Worm (Caenorhabditis elegans) whole organism, L4 larva: ENCODE data around the gene W09D6.1.

Experiments used
- T20F7.1 ChIP-seq: fragments of 200-800 bp; sonication (Bioruptor generic); optimal IDR thresholded peaks from 2 replicates; lab custom pipeline; 2018; ENCODE audit warnings: mild to moderate bottlenecking, missing genetic modification characterization, missing compliant biosample characterization
- T26A8.4 ChIP-seq: fragments of 200-800 bp; sonication (Bioruptor generic); IDR thresholded peaks from 2 replicates; pipeline ENCODE4 v1.3.6; 2022; ENCODE audit warnings: missing genetic modification characterization, missing compliant biosample characterization
- Y105C5A.15 ChIP-seq: fragments of 200-800 bp; sonication (Bioruptor generic); IDR thresholded peaks from 2 replicates; pipeline ENCODE4 v1.3.6; 2022; ENCODE audit warnings: missing genetic modification characterization, missing compliant biosample characterization
- Y48G9A.11 ChIP-seq: fragments of 200-800 bp; sonication (Bioruptor generic); IDR thresholded peaks from 2 replicates; pipeline ENCODE4 v1.3.6; 2022; ENCODE audit warnings: missing genetic modification reagents, missing genetic modification characterization, missing compliant biosample characterization
- Y5F2A.4 ChIP-seq: fragments of 200-800 bp; sonication (Bioruptor generic); optimal IDR thresholded peaks from 2 replicates; lab custom pipeline; 2018; ENCODE audit warnings: mild to moderate bottlenecking, missing genetic modification characterization, missing compliant biosample characterization
- ZK337.2 ChIP-seq: fragments of 200-800 bp; sonication (Bioruptor generic); IDR thresholded peaks from 2 replicates; pipeline ENCODE4 v1.3.6; 2022; ENCODE audit warnings: missing genetic modification reagents, missing genetic modification characterization, missing compliant biosample characterization
- aly-2 ChIP-seq: sonication (generic microtip); optimal IDR thresholded peaks from 2 replicates; lab custom pipeline; 2018; ENCODE audit warnings: missing biosample characterization, missing genetic modification characterization
- ama-1 ChIP-seq: fragments of 150-350 bp; optimal IDR thresholded peaks from 2 replicates; lab custom pipeline; 2014; ENCODE audit warnings: inconsistent platforms, mixed read lengths
- attf-4 ChIP-seq: sonication (generic microtip); optimal IDR thresholded peaks from 3 replicates; lab custom pipeline; 2017; ENCODE audit warnings: missing biosample characterization, missing genetic modification characterization
- ceh-20 ChIP-seq: fragments of 200-800 bp; sonication (Bioruptor generic); IDR thresholded peaks from 2 replicates; pipeline ENCODE4 v1.3.6; 2022; ENCODE audit warnings: missing genetic modification reagents, missing genetic modification characterization, missing compliant biosample characterization
- ceh-28 ChIP-seq: fragments of 150-350 bp; optimal IDR thresholded peaks from 2 replicates; lab custom pipeline; 2014; ENCODE audit warnings: missing biosample characterization, missing genetic modification reagents, missing genetic modification characterization
- ceh-32 ChIP-seq: sonication (generic microtip); optimal IDR thresholded peaks from 2 replicates; lab custom pipeline; 2016; ENCODE audit warnings: mild to moderate bottlenecking, missing genetic modification characterization, missing compliant biosample characterization; ENCODE audit not compliant: poor library complexity
- ceh-44 ChIP-seq: fragments of 200-800 bp; sonication (Bioruptor generic); IDR thresholded peaks from 2 replicates; pipeline ENCODE4 v1.3.6; 2022; ENCODE audit warnings: missing genetic modification reagents, missing genetic modification characterization, missing compliant biosample characterization
- daf-12 ChIP-seq: fragments of 150-350 bp; optimal IDR thresholded peaks from 2 replicates; lab custom pipeline; 2014; ENCODE audit warnings: missing biosample characterization, missing genetic modification reagents, missing genetic modification characterization
- daf-19 ChIP-seq: fragments of 200-800 bp; sonication (Bioruptor generic); conservative IDR thresholded peaks from 2 replicates; pipeline ENCODE4 v1.3.6; 2022; ENCODE audit warnings: missing genetic modification characterization, missing compliant biosample characterization
- dmd-9 ChIP-seq: fragments of 200-800 bp; sonication (Bioruptor generic); IDR thresholded peaks from 2 replicates; pipeline ENCODE4 v1.3.6; 2022; ENCODE audit warnings: missing genetic modification reagents, missing genetic modification characterization, missing compliant biosample characterization
- duxl-1 ChIP-seq: sonication (generic microtip); optimal IDR thresholded peaks from 2 replicates; lab custom pipeline; 2016; ENCODE audit warnings: mild to moderate bottlenecking, missing genetic modification characterization, moderate library complexity, missing compliant biosample characterization; ENCODE audit not compliant: poor library complexity
- egl-43 ChIP-seq: fragments of 200-800 bp; sonication (Bioruptor generic); IDR thresholded peaks from 2 replicates; pipeline ENCODE4 v1.3.6; 2022; ENCODE audit warnings: missing genetic modification reagents, missing genetic modification characterization, missing compliant biosample characterization
- gei-8 ChIP-seq: fragments of 200-800 bp; sonication (Bioruptor generic); optimal IDR thresholded peaks from 2 replicates; lab custom pipeline; 2018; ENCODE audit warnings: mild to moderate bottlenecking, missing genetic modification characterization, missing compliant biosample characterization
- hmg-1.1 ChIP-seq: fragments of 200-800 bp; sonication (Bioruptor generic); IDR thresholded peaks from 2 replicates; pipeline ENCODE4 v1.3.6; 2022; ENCODE audit warnings: missing genetic modification reagents, missing genetic modification characterization, missing compliant biosample characterization
- jun-1 ChIP-seq: fragments of 150-350 bp; optimal IDR thresholded peaks from 2 replicates; lab custom pipeline; 2014; ENCODE audit warnings: missing biosample characterization, missing genetic modification reagents, missing genetic modification characterization
- lim-7 ChIP-seq: fragments of 200-800 bp; sonication (Bioruptor generic); IDR thresholded peaks from 2 replicates; pipeline ENCODE4 v1.3.6; 2022; ENCODE audit warnings: missing genetic modification characterization, missing compliant biosample characterization
- lin-13 ChIP-seq: fragments of 150-350 bp; optimal IDR thresholded peaks from 2 replicates; lab custom pipeline; 2014; ENCODE audit warnings: missing biosample characterization, missing genetic modification reagents, missing genetic modification characterization
- lin-15B ChIP-seq: fragments of 150-350 bp; sonication (generic microtip); optimal IDR thresholded peaks from 3 replicates; lab custom pipeline; 2014; ENCODE audit warnings: missing biosample characterization, missing genetic modification characterization
- lin-38 ChIP-seq: fragments of 200-800 bp; sonication (Bioruptor generic); IDR thresholded peaks from 2 replicates; pipeline ENCODE4 v1.3.6; 2022; ENCODE audit warnings: missing genetic modification reagents, missing genetic modification characterization, missing compliant biosample characterization
- lin-39 ChIP-seq: fragments of 150-350 bp; optimal IDR thresholded peaks from 2 replicates; lab custom pipeline; 2014; ENCODE audit warnings: missing biosample characterization, missing genetic modification reagents, missing genetic modification characterization
- lsy-2 ChIP-seq, 2 experiments: fragments of 150-350 bp in 1 of 2; sonication (generic microtip) in 1 of 2; optimal IDR thresholded peaks; 2 replicates each; lab custom pipeline; 2014 to 2017; ENCODE audit warnings: missing biosample characterization in 2 of 2, missing genetic modification characterization in 2 of 2
- madf-9 ChIP-seq: fragments of 200-800 bp; sonication (Bioruptor generic); conservative IDR thresholded peaks from 2 replicates; pipeline ENCODE4 v1.3.6; 2022; ENCODE audit warnings: missing genetic modification reagents, missing genetic modification characterization, missing compliant biosample characterization
- mdt-29 ChIP-seq: fragments of 200-800 bp; sonication (Bioruptor generic); IDR thresholded peaks from 2 replicates; pipeline ENCODE4 v1.3.6; 2022; ENCODE audit warnings: missing genetic modification reagents, missing genetic modification characterization, missing compliant biosample characterization
- mes-2 ChIP-seq: sonication (generic microtip); optimal IDR thresholded peaks from 2 replicates; lab custom pipeline; 2016; ENCODE audit warnings: missing genotype, mild to moderate bottlenecking, missing genetic modification characterization, missing compliant biosample characterization; ENCODE audit not compliant: poor library complexity, severe bottlenecking
- nhr-10 ChIP-seq: fragments of 150-350 bp; optimal IDR thresholded peaks from 2 replicates; lab custom pipeline; 2014; ENCODE audit warnings: missing biosample characterization, missing genetic modification characterization
- nhr-102 ChIP-seq: sonication (generic microtip); optimal IDR thresholded peaks from 2 replicates; lab custom pipeline; 2016; ENCODE audit warnings: mild to moderate bottlenecking, missing genetic modification characterization, moderate library complexity, missing compliant biosample characterization
- nhr-11 ChIP-seq: fragments of 150-350 bp; optimal IDR thresholded peaks from 2 replicates; lab custom pipeline; 2014; ENCODE audit warnings: missing biosample characterization, missing genetic modification characterization
- nhr-237 ChIP-seq: sonication (generic microtip); optimal IDR thresholded peaks from 2 replicates; lab custom pipeline; 2017; ENCODE audit warnings: missing biosample characterization, missing genetic modification characterization
- nhr-28 ChIP-seq: fragments of 150-350 bp; optimal IDR thresholded peaks from 2 replicates; lab custom pipeline; 2014; ENCODE audit warnings: missing biosample characterization, missing genetic modification characterization
- nhr-48 ChIP-seq: sonication (generic microtip); optimal IDR thresholded peaks from 2 replicates; lab custom pipeline; 2016; ENCODE audit warnings: mild to moderate bottlenecking, missing genetic modification characterization, missing compliant biosample characterization
- nhr-6 ChIP-seq: fragments of 150-350 bp; optimal IDR thresholded peaks from 2 replicates; lab custom pipeline; 2014; ENCODE audit warnings: missing biosample characterization, missing genetic modification characterization
- nhr-77 ChIP-seq: fragments of 150-350 bp; optimal IDR thresholded peaks from 2 replicates; lab custom pipeline; 2014; ENCODE audit warnings: missing biosample characterization, missing genetic modification characterization
- pqm-1 ChIP-seq: sonication (generic microtip); optimal IDR thresholded peaks from 2 replicates; lab custom pipeline; 2017; ENCODE audit warnings: missing biosample characterization, missing genetic modification characterization
- rbr-2 ChIP-seq: sonication (generic microtip); optimal IDR thresholded peaks from 2 replicates; lab custom pipeline; 2016; ENCODE audit warnings: missing genotype, missing genetic modification characterization, missing compliant biosample characterization
- saeg-2 ChIP-seq: fragments of 200-800 bp; sonication (Bioruptor generic); IDR thresholded peaks from 2 replicates; pipeline ENCODE4 v1.3.6; 2022; ENCODE audit warnings: missing genetic modification reagents, missing genetic modification characterization, missing compliant biosample characterization
- sdz-12 ChIP-seq: fragments of 200-800 bp; sonication (Bioruptor generic); optimal IDR thresholded peaks from 2 replicates; lab custom pipeline; 2018; ENCODE audit warnings: mild to moderate bottlenecking, missing genetic modification characterization, missing compliant biosample characterization
- skn-1 ChIP-seq: fragments of 150-350 bp; optimal IDR thresholded peaks from 2 replicates; lab custom pipeline; 2014; ENCODE audit warnings: missing biosample characterization, missing genetic modification characterization
- spr-1 ChIP-seq: sonication (generic microtip); optimal IDR thresholded peaks from 2 replicates; lab custom pipeline; 2016; ENCODE audit warnings: mild to moderate bottlenecking, missing genetic modification characterization, missing compliant biosample characterization
- tag-97 ChIP-seq: fragments of 200-800 bp; sonication (Bioruptor generic); IDR thresholded peaks from 2 replicates; pipeline ENCODE4 v1.3.6; 2022; ENCODE audit warnings: missing genetic modification characterization, missing compliant biosample characterization
- zfp-3 ChIP-seq: fragments of 200-800 bp; sonication (Bioruptor generic); conservative IDR thresholded peaks from 2 replicates; pipeline ENCODE4 v1.3.6; 2022; ENCODE audit warnings: missing genetic modification reagents, missing genetic modification characterization, missing compliant biosample characterization
- ztf-11 ChIP-seq: fragments of 150-350 bp; optimal IDR thresholded peaks from 2 replicates; lab custom pipeline; 2014; ENCODE audit warnings: missing biosample characterization, missing genetic modification characterization
- ztf-7 ChIP-seq: fragments of 150-350 bp; optimal IDR thresholded peaks from 2 replicates; lab custom pipeline; 2014; ENCODE audit warnings: missing biosample characterization, missing genetic modification characterization

The W09D6.1 gene

DNA sequence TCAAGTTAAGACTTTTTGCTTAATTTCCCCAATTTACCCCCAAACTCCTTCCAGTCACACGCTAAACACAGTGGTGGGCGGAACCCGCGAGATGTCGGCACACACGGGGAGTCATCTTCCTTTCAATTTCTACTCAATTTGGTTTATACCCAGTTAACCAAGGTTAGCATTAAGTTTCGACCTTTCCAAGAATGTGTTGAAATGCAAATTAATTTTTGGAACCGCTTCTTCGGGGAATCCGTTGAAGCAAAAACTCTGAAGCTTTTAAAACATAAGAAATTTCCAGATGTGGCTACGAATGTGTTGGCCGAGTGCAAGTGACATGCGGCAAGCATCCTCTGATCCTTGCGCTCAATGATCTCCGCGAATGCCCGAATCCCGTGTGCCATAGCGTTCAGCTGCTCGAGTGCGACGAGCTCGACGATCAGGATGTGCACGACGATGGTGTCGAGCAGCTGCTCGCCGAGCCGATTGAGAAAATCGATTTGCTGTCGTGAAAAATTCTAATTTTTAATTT is 22.3 kb downstream of the W09D6.1 start (continued):
- no peak for TF ChIP-seq gei-8 (GFP tag; lab: Kevin White, UChicago)
- TF ChIP-seq lin-39, result no peak
- TF ChIP-seq mdt-29, result peak; percentile 78
- TF ChIP-seq saeg-2 (GFP tag; lab: Robert Waterston, UW), result peak; percentile 64; the same call in 1 of the 2 replicates
- peak; percentile 96 for TF ChIP-seq ama-1 (lab: Kevin White, UChicago)
- peak; percentile 78 for TF ChIP-seq lin-38 (GFP tag; lab: Robert Waterston, UW)
- TF ChIP-seq T20F7.1 (GFP tag; lab: Kevin White, UChicago), result no peak
- 0 out of 2 replicates have a peak, but pooled peaks have one; percentile 29 for TF ChIP-seq hmg-1.1
- TF ChIP-seq sdz-12, result peak; percentile 45
- TF ChIP-seq T26A8.4 (GFP tag; lab: Robert Waterston, UW), result peak; percentile 84
- TF ChIP-seq nhr-11 (tag; lab: Kevin White, UChicago), result no peak
- TF ChIP-seq nhr-237 (tag; lab: Kevin White, UChicago), result no peak
- no peak for TF ChIP-seq lin-15B (tag; lab: Kevin White, UChicago)
- no peak for TF ChIP-seq ztf-11 (tag; lab: Kevin White, UChicago)
- TF ChIP-seq nhr-102 (tag; lab: Kevin White, UChicago), result peak; percentile 41
- peak; percentile 64; the same call in 1 of the 2 replicates for TF ChIP-seq ZK337.2 (GFP tag; lab: Robert Waterston, UW)
- no peak for TF ChIP-seq ceh-32
- TF ChIP-seq egl-43, result peak; percentile 81
- peak; percentile 18 for TF ChIP-seq Y5F2A.4 (GFP tag; lab: Kevin White, UChicago)
- no peak for TF ChIP-seq nhr-77 (tag; lab: Kevin White, UChicago)
- no peak for TF ChIP-seq ztf-7
- TF ChIP-seq mes-2 (tag; lab: Kevin White, UChicago), result peak; percentile 66
- 0 out of 2 replicates have a peak, but pooled peaks have one; percentile 52 for TF ChIP-seq dmd-9 (GFP tag; lab: Robert Waterston, UW)
- TF ChIP-seq zfp-3 (GFP tag; lab: Robert Waterston, UW), result no peak

DNA sequence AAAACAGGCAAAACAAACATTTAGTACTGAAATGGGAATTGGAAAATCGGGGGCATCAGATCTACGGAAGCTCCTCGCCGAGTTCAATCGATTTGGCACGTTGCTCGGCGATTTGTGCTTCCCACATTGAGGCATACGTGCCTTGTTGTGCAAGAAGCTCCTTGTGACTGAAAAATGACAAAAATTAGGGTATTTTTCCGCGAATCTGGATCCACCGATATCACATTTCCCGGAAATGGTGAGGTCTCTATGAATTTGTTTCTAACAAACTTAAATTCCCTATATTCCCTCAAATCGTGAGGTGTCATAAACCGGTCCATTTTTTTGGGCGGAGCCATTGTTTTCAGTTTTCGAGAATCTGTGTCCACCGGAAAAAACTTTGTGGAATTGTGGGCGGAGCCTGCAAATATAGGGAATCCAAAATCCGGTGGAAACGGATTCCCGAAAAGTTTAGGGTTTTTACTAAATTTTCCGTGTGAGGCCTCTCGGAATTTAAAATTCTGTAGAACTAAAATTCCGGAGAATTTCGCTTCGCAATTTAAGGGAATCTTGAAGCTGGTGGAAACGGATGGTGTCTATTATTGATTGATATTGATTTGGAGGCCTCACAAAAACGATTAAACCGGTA is 23.1 kb downstream of the W09D6.1 start:
- TF ChIP-seq jun-1 (tag; lab: Kevin White, UChicago), result no peak
- no peak for TF ChIP-seq tag-97 (GFP tag; lab: Robert Waterston, UW)
- no peak for TF ChIP-seq nhr-77 (tag; lab: Kevin White, UChicago)
- peak; percentile 13 for TF ChIP-seq ceh-28 (tag; lab: Kevin White, UChicago)
- no peak for TF ChIP-seq skn-1 (tag; lab: Kevin White, UChicago)
- peak; percentile 79 for TF ChIP-seq ceh-44 (GFP tag; lab: Robert Waterston, UW)
- no peak for TF ChIP-seq aly-2 (tag; lab: Kevin White, UChicago)
- TF ChIP-seq rbr-2 (tag; lab: Kevin White, UChicago), result no peak
- TF ChIP-seq nhr-48 (tag; lab: Kevin White, UChicago), result no peak
- no peak for TF ChIP-seq lim-7 (GFP tag; lab: Robert Waterston, UW)
- TF ChIP-seq ZK337.2 (GFP tag; lab: Robert Waterston, UW), result peak; percentile 52
- TF ChIP-seq daf-19 (GFP tag; lab: Robert Waterston, UW), result no peak
- TF ChIP-seq ama-1 (lab: Kevin White, UChicago), result no peak
- no peak for TF ChIP-seq nhr-237 (tag; lab: Kevin White, UChicago)
- TF ChIP-seq attf-4, result no peak
- no peak for TF ChIP-seq nhr-6
- TF ChIP-seq hmg-1.1, result no peak
- no peak for TF ChIP-seq Y105C5A.15 (GFP tag; lab: Robert Waterston, UW)
- no peak for TF ChIP-seq daf-12 (tag; lab: Kevin White, UChicago)
- TF ChIP-seq mdt-29, result peak; percentile 42; the same call in 1 of the 2 replicates
- TF ChIP-seq pqm-1 (tag; lab: Kevin White, UChicago), result no peak
- TF ChIP-seq duxl-1 (tag; lab: Kevin White, UChicago), result no peak
- no peak for TF ChIP-seq nhr-11 (tag; lab: Kevin White, UChicago)
- TF ChIP-seq lin-13, result no peak
- peak; percentile 47; the same call in 1 of the 2 replicates for TF ChIP-seq Y48G9A.11 (GFP tag; lab: Robert Waterston, UW)
- TF ChIP-seq nhr-10, result no peak
- TF ChIP-seq spr-1, result no peak
- 0 out of 2 replicates have a peak, but pooled peaks have one; percentile 38 for TF ChIP-seq ceh-20 (GFP tag; lab: Robert Waterston, UW)
- TF ChIP-seq lsy-2 (tag; optimal IDR thresholded peaks at IDR 0.05; lab: Kevin White, UChicago), result no peak
- TF ChIP-seq T20F7.1 (GFP tag; lab: Kevin White, UChicago), result no peak
- no peak for TF ChIP-seq nhr-28 (tag; lab: Kevin White, UChicago)
- TF ChIP-seq madf-9 (GFP tag; lab: Robert Waterston, UW), result no peak
- no peak for TF ChIP-seq lin-15B (tag; lab: Kevin White, UChicago)
- no peak for TF ChIP-seq zfp-3 (GFP tag; lab: Robert Waterston, UW)
